Worm (Caenorhabditis elegans) whole organism, L3 larva: ENCODE measurements around the gene dnj-10.

Experiments
- R02D3.7 ChIP-seq: fragments of 150-350 bp; optimal IDR thresholded peaks from 2 replicates; lab custom pipeline; 2014; ENCODE audit warnings: missing biosample characterization, missing genetic modification characterization
- ZK546.5 ChIP-seq: sonication (generic microtip); optimal IDR thresholded peaks from 2 replicates; lab custom pipeline; 2017; ENCODE audit warnings: missing biosample characterization, missing genetic modification characterization
- aly-2 ChIP-seq: fragments of 150-350 bp; optimal IDR thresholded peaks from 2 replicates; lab custom pipeline; 2014; ENCODE audit warnings: missing biosample characterization, missing genetic modification characterization
- ama-1 ChIP-seq: fragments of 150-350 bp; optimal IDR thresholded peaks from 2 replicates; lab custom pipeline; 2018
- ceh-28 ChIP-seq: fragments of 150-350 bp; optimal IDR thresholded peaks from 2 replicates; lab custom pipeline; 2014; ENCODE audit warnings: missing biosample characterization, missing genetic modification reagents, missing genetic modification characterization
- ceh-82 ChIP-seq: fragments of 150-350 bp; optimal IDR thresholded peaks from 2 replicates; lab custom pipeline; 2014; ENCODE audit warnings: missing biosample characterization, missing genetic modification characterization
- ceh-9 ChIP-seq: sonication (generic microtip); optimal IDR thresholded peaks from 2 replicates; lab custom pipeline; 2018; ENCODE audit warnings: missing biosample characterization, missing genetic modification characterization
- daf-12 ChIP-seq: fragments of 150-350 bp; optimal IDR thresholded peaks from 2 replicates; lab custom pipeline; 2014; ENCODE audit warnings: missing biosample characterization, missing genetic modification reagents, missing genetic modification characterization
- egl-27 ChIP-seq: sonication (generic microtip); optimal IDR thresholded peaks from 4 replicates; lab custom pipeline; 2017; ENCODE audit warnings: missing biosample characterization, missing genetic modification reagents, missing genetic modification characterization
- egl-5 ChIP-seq: fragments of 150-350 bp; optimal IDR thresholded peaks from 2 replicates; lab custom pipeline; 2017; ENCODE audit warnings: missing biosample characterization, missing genetic modification reagents, missing genetic modification characterization, inconsistent platforms
- elt-1 ChIP-seq: fragments of 150-350 bp; optimal IDR thresholded peaks from 2 replicates; lab custom pipeline; 2014; ENCODE audit warnings: missing biosample characterization, missing genetic modification characterization
- elt-2 ChIP-seq: sonication (generic microtip); optimal IDR thresholded peaks from 2 replicates; lab custom pipeline; 2016; ENCODE audit warnings: missing genetic modification reagents, mild to moderate bottlenecking, missing genetic modification characterization, missing compliant biosample characterization
- elt-3 ChIP-seq, 3 experiments: fragments of 150-350 bp in 1 of 3; sonication (generic microtip) in 2 of 3; optimal IDR thresholded peaks; 2 replicates in 2 of 3; 4 replicates in 1 of 3; lab custom pipeline; 2014 to 2017; ENCODE audit warnings: missing biosample characterization in 3 of 3, missing genetic modification characterization in 3 of 3
- eor-1 ChIP-seq, 2 experiments: fragments of 150-350 bp; optimal IDR thresholded peaks; 2 replicates each; lab custom pipeline; 2014 to 2018; ENCODE audit warnings: missing biosample characterization in 2 of 2, missing genetic modification characterization in 2 of 2
- fkh-10 ChIP-seq: sonication (generic microtip); optimal IDR thresholded peaks from 2 replicates; lab custom pipeline; 2017; ENCODE audit warnings: missing biosample characterization, missing genetic modification reagents, missing genetic modification characterization
- fkh-2 ChIP-seq: fragments of 150-350 bp; optimal IDR thresholded peaks from 2 replicates; lab custom pipeline; 2014; ENCODE audit warnings: missing biosample characterization, missing genetic modification reagents, missing genetic modification characterization
- fos-1 ChIP-seq: fragments of 150-350 bp; optimal IDR thresholded peaks from 2 replicates; lab custom pipeline; 2014; ENCODE audit warnings: missing biosample characterization, missing genetic modification characterization
- hmg-11 ChIP-seq: sonication (generic microtip); optimal IDR thresholded peaks from 2 replicates; lab custom pipeline; 2016; ENCODE audit warnings: missing genetic modification characterization, missing compliant biosample characterization
- jun-1 ChIP-seq: fragments of 150-350 bp; optimal IDR thresholded peaks from 2 replicates; lab custom pipeline; 2014; ENCODE audit warnings: missing biosample characterization, missing genetic modification reagents, missing genetic modification characterization
- lin-15B ChIP-seq: fragments of 150-350 bp; optimal IDR thresholded peaks from 2 replicates; lab custom pipeline; 2014; ENCODE audit warnings: missing biosample characterization, missing genetic modification characterization
- lin-39 ChIP-seq: fragments of 150-350 bp; optimal IDR thresholded peaks from 2 replicates; lab custom pipeline; 2018; ENCODE audit warnings: missing biosample characterization, missing genetic modification reagents, missing genetic modification characterization
- lsy-12 ChIP-seq: sonication (generic microtip); optimal IDR thresholded peaks from 2 replicates; lab custom pipeline; 2016; ENCODE audit warnings: mild to moderate bottlenecking, missing genetic modification characterization, missing compliant biosample characterization
- mdl-1 ChIP-seq: fragments of 150-350 bp; optimal IDR thresholded peaks from 2 replicates; lab custom pipeline; 2014; ENCODE audit warnings: missing biosample characterization, missing genetic modification characterization
- mml-1 ChIP-seq: fragments of 150-350 bp; sonication (generic microtip); optimal IDR thresholded peaks from 3 replicates; lab custom pipeline; 2014; ENCODE audit warnings: missing biosample characterization, missing genetic modification characterization
- nfya-1 ChIP-seq: sonication (generic microtip); optimal IDR thresholded peaks from 2 replicates; lab custom pipeline; 2017; ENCODE audit warnings: missing genetic modification characterization, mild to moderate bottlenecking, missing compliant biosample characterization, antibody characterized with exemption, moderate library complexity; ENCODE audit not compliant: insufficient read depth
- nhr-11 ChIP-seq: fragments of 150-350 bp; optimal IDR thresholded peaks from 2 replicates; lab custom pipeline; 2014; ENCODE audit warnings: missing biosample characterization, missing genetic modification characterization
- nhr-12 ChIP-seq: fragments of 150-350 bp; optimal IDR thresholded peaks from 2 replicates; lab custom pipeline; 2014; ENCODE audit warnings: missing biosample characterization, missing genetic modification characterization
- nhr-23 ChIP-seq: fragments of 150-350 bp; optimal IDR thresholded peaks from 2 replicates; lab custom pipeline; 2014; ENCODE audit warnings: missing biosample characterization, missing genetic modification reagents, missing genetic modification characterization
- nhr-237 ChIP-seq: fragments of 150-350 bp; optimal IDR thresholded peaks from 2 replicates; lab custom pipeline; 2014; ENCODE audit warnings: missing biosample characterization, missing genetic modification characterization
- nhr-25 ChIP-seq: sonication (generic microtip); optimal IDR thresholded peaks from 2 replicates; lab custom pipeline; 2017; ENCODE audit warnings: missing biosample characterization, missing genetic modification characterization
- nhr-28 ChIP-seq: fragments of 150-350 bp; optimal IDR thresholded peaks from 2 replicates; lab custom pipeline; 2014; ENCODE audit warnings: missing biosample characterization, missing genetic modification characterization
- nhr-43 ChIP-seq: sonication (generic microtip); optimal IDR thresholded peaks from 2 replicates; lab custom pipeline; 2016; ENCODE audit warnings: mild to moderate bottlenecking, missing genetic modification characterization, missing compliant biosample characterization; ENCODE audit not compliant: poor library complexity, severe bottlenecking
- nhr-67 ChIP-seq: fragments of 150-350 bp; optimal IDR thresholded peaks from 2 replicates; lab custom pipeline; 2014; ENCODE audit warnings: missing biosample characterization, missing genetic modification characterization
- nhr-76 ChIP-seq: fragments of 150-350 bp; sonication (generic microtip); optimal IDR thresholded peaks from 5 replicates; lab custom pipeline; 2014; ENCODE audit warnings: missing biosample characterization, missing genetic modification characterization
- nhr-77 ChIP-seq: fragments of 150-350 bp; optimal IDR thresholded peaks from 2 replicates; lab custom pipeline; 2014; ENCODE audit warnings: missing biosample characterization, missing genetic modification characterization
- pha-4 ChIP-seq: fragments of 150-350 bp; optimal IDR thresholded peaks from 2 replicates; lab custom pipeline; 2014; ENCODE audit warnings: missing biosample characterization, missing genetic modification reagents, missing genetic modification characterization
- pqm-1 ChIP-seq: fragments of 150-350 bp; optimal IDR thresholded peaks from 2 replicates; lab custom pipeline; 2017; ENCODE audit warnings: missing biosample characterization, missing genetic modification characterization, inconsistent platforms
- sea-2 ChIP-seq: fragments of 150-350 bp; sonication (generic microtip); optimal IDR thresholded peaks from 4 replicates; lab custom pipeline; 2014; ENCODE audit warnings: missing biosample characterization, missing genetic modification reagents, missing genetic modification characterization
- skn-1 ChIP-seq: fragments of 150-350 bp; optimal IDR thresholded peaks from 2 replicates; lab custom pipeline; 2014; ENCODE audit warnings: missing biosample characterization, missing genetic modification characterization
- snpc-4 ChIP-seq: fragments of 150-350 bp; optimal IDR thresholded peaks from 2 replicates; lab custom pipeline; 2014; ENCODE audit warnings: missing biosample characterization, missing genetic modification characterization
- unc-39 ChIP-seq: sonication (generic microtip); optimal IDR thresholded peaks from 4 replicates; lab custom pipeline; 2017; ENCODE audit warnings: missing biosample characterization, missing genetic modification characterization
- unc-62 ChIP-seq: fragments of 150-350 bp; sonication (generic microtip); optimal IDR thresholded peaks from 4 replicates; lab custom pipeline; 2014; ENCODE audit warnings: missing biosample characterization, missing genetic modification reagents, missing genetic modification characterization
- zag-1 ChIP-seq: fragments of 150-350 bp; optimal IDR thresholded peaks from 2 replicates; lab custom pipeline; 2014; ENCODE audit warnings: missing biosample characterization, missing genetic modification characterization
- ztf-11 ChIP-seq: fragments of 150-350 bp; optimal IDR thresholded peaks from 2 replicates; lab custom pipeline; 2014; ENCODE audit warnings: missing biosample characterization, missing genetic modification characterization

The dnj-10 gene

DNA sequence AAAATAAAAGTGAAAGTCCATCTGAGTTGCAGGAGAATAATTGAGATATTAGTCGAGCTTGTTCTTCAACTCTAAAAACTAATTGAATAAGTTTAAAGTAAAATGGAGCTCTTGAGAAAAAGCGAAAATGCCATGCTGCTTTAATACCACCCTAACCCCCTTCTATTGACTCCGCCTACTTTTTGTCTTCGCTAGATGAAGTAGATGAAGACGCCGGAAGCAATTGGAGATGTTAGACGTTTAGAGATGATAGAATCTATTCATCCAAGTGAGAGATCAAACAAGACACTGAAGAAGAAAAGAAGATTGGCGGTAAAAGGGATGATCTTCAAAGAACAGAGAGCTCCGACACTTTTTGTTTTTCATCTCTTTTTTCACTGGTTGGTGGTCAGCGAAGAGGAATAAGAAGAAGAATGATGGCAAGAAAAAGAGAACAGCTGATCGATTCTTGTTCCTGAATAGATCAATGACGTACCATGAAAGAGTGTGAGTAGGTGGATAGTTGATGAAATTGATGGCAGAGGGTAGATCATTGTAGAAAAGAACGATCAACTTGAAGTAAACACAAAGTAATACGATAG is 23.5 kb downstream of the dnj-10 start:
- no peak for TF ChIP-seq daf-12 (tag; lab: Kevin White, UChicago)
- no peak for TF ChIP-seq mml-1
- TF ChIP-seq nhr-25 (tag; lab: Kevin White, UChicago) = peak; percentile 2
- TF ChIP-seq ama-1 (lab: Kevin White, UChicago) = no peak
- TF ChIP-seq fkh-10 (GFP tag; lab: Kevin White, UChicago) = no peak
- no peak for TF ChIP-seq ztf-11 (tag; lab: Kevin White, UChicago)
- peak; percentile 24 for TF ChIP-seq lin-39 (tag; lab: Kevin White, UChicago)
- TF ChIP-seq sea-2 (GFP tag; lab: Kevin White, UChicago) = no peak
- peak; percentile 49 for TF ChIP-seq nhr-43 (tag; lab: Kevin White, UChicago)

DNA sequence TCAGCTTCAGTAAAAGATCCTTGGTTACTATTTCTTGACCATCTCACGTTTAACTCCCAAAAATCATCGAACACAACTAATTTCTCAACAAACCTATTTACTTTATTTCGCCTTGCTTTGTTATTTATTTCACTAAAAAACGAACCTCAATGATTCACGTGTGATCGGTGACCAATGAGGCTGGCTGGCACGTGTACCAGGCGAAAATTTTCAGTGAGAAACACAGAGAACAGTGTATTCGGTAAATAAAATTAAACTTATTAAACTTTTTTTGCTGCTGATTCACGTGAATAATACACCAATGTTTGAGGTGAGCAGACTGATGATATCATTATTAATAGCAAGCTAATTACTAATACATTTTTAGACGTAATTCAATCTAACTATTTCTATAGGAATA is 24.4 kb downstream of the dnj-10 start:
- TF ChIP-seq ceh-28 = no peak
- TF ChIP-seq ama-1 (lab: Kevin White, UChicago) = no peak
- TF ChIP-seq aly-2 (tag; lab: Kevin White, UChicago) = no peak
- TF ChIP-seq nhr-67 (tag; lab: Kevin White, UChicago) = no peak
- peak; percentile 7 for TF ChIP-seq nhr-25 (tag; lab: Kevin White, UChicago)
- peak; percentile 71 for TF ChIP-seq mml-1
- TF ChIP-seq nhr-23 = no peak
- no peak for TF ChIP-seq nhr-77 (tag; lab: Kevin White, UChicago)
- TF ChIP-seq nfya-1 = peak; percentile 5
- TF ChIP-seq nhr-12 = no peak
- TF ChIP-seq, all 47 proteins: peak for 3

DNA sequence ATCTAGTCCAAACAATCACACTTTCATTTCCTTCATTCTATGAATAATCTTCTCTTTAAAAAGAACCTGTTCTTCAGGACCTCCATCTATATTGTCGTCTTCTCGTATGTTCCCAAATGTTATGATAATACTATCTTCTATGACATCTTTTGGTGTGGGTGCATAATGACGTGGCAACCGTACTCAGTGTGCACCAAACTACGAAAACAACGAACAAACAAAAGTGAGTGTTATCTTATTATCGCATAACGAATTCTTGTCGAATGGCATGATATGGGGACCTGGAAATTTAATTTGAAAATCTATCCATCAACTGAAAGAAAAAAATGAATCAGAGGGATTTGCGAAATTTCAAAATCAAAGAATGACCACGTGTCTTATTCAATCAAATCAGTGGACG is 25.1 kb downstream of the dnj-10 start:
- TF ChIP-seq elt-2 (tag; lab: Kevin White, UChicago) (no peak), sea-2 (GFP tag; lab: Kevin White, UChicago) (no peak), skn-1 (no peak), unc-39 (no peak), fkh-2 (tag; lab: Kevin White, UChicago) (no peak), nhr-11 (no peak), lin-15B (tag; lab: Kevin White, UChicago) (no peak), hmg-11 (tag; lab: Kevin White, UChicago) (no peak), ceh-28 (no peak), pqm-1 (tag; lab: Kevin White, UChicago) (no peak), fos-1 (tag; lab: Kevin White, UChicago) (no peak), nhr-25 (tag; lab: Kevin White, UChicago) (no peak), zag-1 (tag; lab: Kevin White, UChicago) (no peak), R02D3.7 (tag; lab: Kevin White, UChicago) (no peak), jun-1 (no peak), lin-39 (tag; lab: Kevin White, UChicago) (no peak), nhr-67 (tag; lab: Kevin White, UChicago) (no peak), nhr-76 (tag; lab: Kevin White, UChicago) (no peak), nhr-23 (no peak), nfya-1 (no peak)
- TF ChIP-seq, all 47 proteins: peak for 0

DNA sequence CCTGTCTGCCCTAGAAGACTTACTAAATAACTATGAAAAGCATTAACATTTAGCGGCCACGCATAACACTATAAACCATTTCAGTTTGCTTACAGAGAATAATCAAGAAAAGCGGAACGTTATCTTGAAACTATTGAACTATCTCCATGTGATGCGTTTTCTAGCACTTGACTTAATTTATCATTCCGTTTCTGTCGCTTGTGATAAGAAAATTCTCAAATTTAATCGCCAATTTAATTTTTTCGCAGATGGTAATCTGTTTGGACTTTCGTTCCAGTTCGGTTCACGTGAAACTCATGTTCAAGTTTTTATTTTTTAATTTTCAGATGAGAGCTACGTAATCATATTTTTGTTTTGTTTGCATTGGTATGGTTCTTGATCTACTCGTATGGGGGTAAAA is 26.0 kb downstream of the dnj-10 start:
- TF ChIP-seq elt-1 (tag; lab: Kevin White, UChicago) (no peak), elt-2 (tag; lab: Kevin White, UChicago) (peak; percentile 98), ceh-28 (no peak), egl-5 (no peak), sea-2 (GFP tag; lab: Kevin White, UChicago) (no peak), nhr-28 (tag; lab: Kevin White, UChicago) (no peak), nhr-11 (no peak), fos-1 (tag; lab: Kevin White, UChicago) (no peak), egl-27 (tag; lab: Kevin White, UChicago) (no peak), ZK546.5 (no peak), daf-12 (tag; lab: Kevin White, UChicago) (no peak), hmg-11 (tag; lab: Kevin White, UChicago) (no peak), skn-1 (peak; percentile 48), ceh-82 (no peak), ceh-9 (no peak), ama-1 (lab: Kevin White, UChicago) (no peak), nhr-67 (tag; lab: Kevin White, UChicago) (no peak), nhr-237 (tag; lab: Kevin White, UChicago) (no peak), unc-39 (no peak), pha-4 (tag; lab: Kevin White, UChicago) (peak; percentile 70), nhr-43 (tag; lab: Kevin White, UChicago) (no peak), lsy-12 (tag; lab: Kevin White, UChicago) (no peak), eor-1 (tag; optimal IDR thresholded peaks at IDR 0.05; lab: Kevin White, UChicago) (no peak), aly-2 (tag; lab: Kevin White, UChicago) (no peak), snpc-4 (no peak), mdl-1 (tag; lab: Kevin White, UChicago) (no peak), jun-1 (peak; percentile 75), nhr-25 (tag; lab: Kevin White, UChicago) (no peak), lin-15B (tag; lab: Kevin White, UChicago) (no peak), pqm-1 (tag; lab: Kevin White, UChicago) (peak; percentile 99), unc-62 (no peak), fkh-2 (tag; lab: Kevin White, UChicago) (no peak), fkh-10 (GFP tag; lab: Kevin White, UChicago) (no peak), ztf-11 (tag; lab: Kevin White, UChicago) (no peak), R02D3.7 (tag; lab: Kevin White, UChicago) (no peak), elt-3 (tag; optimal IDR thresholded peaks at IDR 0.05; lab: Kevin White, UChicago) (no peak)
